Fruit fly (Drosophila melanogaster) S2 (cell line): ENCODE results near the gene TwdlG.

Source experiments
- CG8478 ChIP-seq: fragments of >200 bp; optimal IDR thresholded peaks from 2 replicates; lab custom pipeline; 2018
- CTCF ChIP-seq, 2 experiments: fragments of >200 bp; optimal IDR thresholded peaks; 2 replicates each; lab custom pipeline; 2018

dm6 chr3R:4254408-4254807 lies 3.3 kb upstream of the TwdlG start, which contains the start of gene TwdlV:
- TF ChIP-seq CTCF (optimal IDR thresholded peaks at IDR 0.05; lab: Kevin White, UChicago) (no peak), CG8478 (lab: Kevin White, UChicago) (no peak)
